Worm (Caenorhabditis elegans): Measurements from ENCODE around the gene C13F10.7.
A peak's percentile ranks its signal among the peaks of the same experiment; 100 is the strongest.

The C13F10.7 gene

DNA sequence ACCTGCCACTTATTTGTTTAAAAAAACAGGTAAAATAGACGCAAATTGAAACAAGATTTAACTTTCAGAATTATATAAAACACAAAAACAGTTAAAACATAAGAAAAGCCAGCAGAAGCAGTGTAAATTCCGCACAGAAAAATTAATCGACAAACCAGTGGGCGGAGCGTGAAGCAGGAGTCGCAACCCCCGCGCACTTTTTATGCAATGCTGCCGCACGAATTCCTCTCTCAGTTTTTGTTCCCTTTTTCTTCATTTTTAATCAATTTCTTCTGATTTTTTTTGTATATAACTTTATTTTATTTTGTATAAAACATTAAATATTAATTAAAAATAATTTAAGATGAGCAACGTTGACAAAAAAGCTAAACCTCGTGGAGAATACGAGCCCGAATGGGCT is 7.8 kb upstream of the C13F10.7 start, which contains the start of the genes gei-6 and krr-1:
TSS of gene gei-6 (minus strand) at position 2 of the 400 bp plus-strand sequence.
TSS of gene krr-1 (plus strand) at position 344 of the 400 bp plus-strand sequence.
- TF ChIP-seq ceh-43 (GFP tag; optimal IDR thresholded peaks at IDR 0.05): peak; percentile 89
- peak; percentile 86 for TF ChIP-seq hlh-1 (tag; optimal IDR thresholded peaks at IDR 0.05)
- TF ChIP-seq pha-4 (tag; optimal IDR thresholded peaks at IDR 0.05): peak; percentile 4
- TF ChIP-seq unc-39 (tag; optimal IDR thresholded peaks at IDR 0.05): no peak
- TF ChIP-seq mls-2 (tag; optimal IDR thresholded peaks at IDR 0.05): peak; percentile 87
- TF ChIP-seq zip-8 (tag; optimal IDR thresholded peaks at IDR 0.05): no peak
- TF ChIP-seq mep-1 (tag; optimal IDR thresholded peaks at IDR 0.05): peak; percentile 82
- TF ChIP-seq ceh-83 (GFP tag; optimal IDR thresholded peaks at IDR 0.05): peak; percentile 70
- TF ChIP-seq ham-2 (GFP tag; optimal IDR thresholded peaks at IDR 0.05): peak; percentile 79
- TF ChIP-seq lsy-2 (tag; optimal IDR thresholded peaks at IDR 0.05): peak; percentile 65
- peak; percentile 55 for TF ChIP-seq flh-1 (GFP tag; optimal IDR thresholded peaks at IDR 0.05)
- peak; percentile 39 for TF ChIP-seq nhr-237 (tag; optimal IDR thresholded peaks at IDR 0.05)
- TF ChIP-seq ces-1 (GFP tag; optimal IDR thresholded peaks at IDR 0.05): peak; percentile 19
- peak; percentile 70 for TF ChIP-seq unc-120 (tag; optimal IDR thresholded peaks at IDR 0.05; ENCODE audit: poor library complexity, severe bottlenecking)
- peak; percentile 91 for TF ChIP-seq M03D4.4 (tag; optimal IDR thresholded peaks at IDR 0.05)
- TF ChIP-seq cnd-1 (tag; optimal IDR thresholded peaks at IDR 0.05): peak; percentile 80
- TF ChIP-seq lin-13 (tag; optimal IDR thresholded peaks at IDR 0.05): peak; percentile 74
- TF ChIP-seq elt-1 (tag; optimal IDR thresholded peaks at IDR 0.05; ENCODE audit: borderline replicate concordance, insufficient read depth): peak; percentile 60
- TF ChIP-seq lin-32 (GFP tag; optimal IDR thresholded peaks at IDR 0.05): peak; percentile 74
- no peak for TF ChIP-seq snpc-4 (tag; optimal IDR thresholded peaks at IDR 0.05)
- TF ChIP-seq nhr-12 (tag; optimal IDR thresholded peaks at IDR 0.05): peak; percentile 46
- TF ChIP-seq elt-3 (tag; optimal IDR thresholded peaks at IDR 0.05): peak; percentile 1
- TF ChIP-seq nhr-76 (tag; optimal IDR thresholded peaks at IDR 0.05): peak; percentile 44
- TF ChIP-seq ceh-39 (tag; optimal IDR thresholded peaks at IDR 0.05): no peak
- peak; percentile 73 for TF ChIP-seq bed-3 (GFP tag; optimal IDR thresholded peaks at IDR 0.05)
- no peak for TF ChIP-seq nhr-2 (tag; optimal IDR thresholded peaks at IDR 0.05)
- TF ChIP-seq drap-1 (GFP tag; optimal IDR thresholded peaks at IDR 0.05): peak; percentile 80
- peak; percentile 31 for TF ChIP-seq mab-5 (tag; optimal IDR thresholded peaks at IDR 0.05)
- TF ChIP-seq sem-2 (GFP tag; optimal IDR thresholded peaks at IDR 0.05): peak; percentile 71
- TF ChIP-seq ztf-11 (tag; optimal IDR thresholded peaks at IDR 0.05): peak; percentile 89
- no peak for TF ChIP-seq nhr-28 (tag; optimal IDR thresholded peaks at IDR 0.05)
- peak; percentile 94 for TF ChIP-seq sptf-1 (tag; optimal IDR thresholded peaks at IDR 0.05)
- TF ChIP-seq tbx-8 (GFP tag; optimal IDR thresholded peaks at IDR 0.05): peak; percentile 76
- peak; percentile 7 for TF ChIP-seq unc-62 (GFP tag; optimal IDR thresholded peaks at IDR 0.05)
- peak; percentile 81 for TF ChIP-seq blmp-1 (tag; optimal IDR thresholded peaks at IDR 0.05)

DNA sequence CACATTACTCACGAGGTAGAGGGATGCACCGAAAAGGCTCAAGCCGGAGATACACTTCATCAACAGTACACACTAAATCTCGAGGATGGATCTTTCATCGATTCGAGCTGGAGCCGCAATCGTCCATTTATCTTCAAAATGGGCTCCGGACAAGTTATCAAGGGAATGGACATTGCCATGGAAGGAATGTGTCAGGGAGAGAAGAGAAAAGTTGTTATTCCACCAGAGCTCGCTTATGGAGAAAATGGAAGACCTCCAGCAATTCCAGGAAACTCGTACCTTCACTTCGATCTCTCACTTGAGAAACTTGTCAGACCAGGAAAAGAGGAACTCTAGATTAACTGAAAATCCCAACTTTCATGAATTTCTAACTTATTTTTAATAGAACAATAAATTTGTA is 2.8 kb upstream of the C13F10.7 start:
- TF ChIP-seq ztf-11 (tag; optimal IDR thresholded peaks at IDR 0.05) (no peak), ces-1 (GFP tag; optimal IDR thresholded peaks at IDR 0.05) (no peak), flh-1 (GFP tag; optimal IDR thresholded peaks at IDR 0.05) (no peak), blmp-1 (tag; optimal IDR thresholded peaks at IDR 0.05) (no peak), lin-13 (tag; optimal IDR thresholded peaks at IDR 0.05) (no peak), elt-1 (tag; optimal IDR thresholded peaks at IDR 0.05; ENCODE audit: borderline replicate concordance, insufficient read depth) (no peak), nhr-2 (tag; optimal IDR thresholded peaks at IDR 0.05) (no peak), ham-2 (GFP tag; optimal IDR thresholded peaks at IDR 0.05) (no peak), drap-1 (GFP tag; optimal IDR thresholded peaks at IDR 0.05) (no peak), mep-1 (tag; optimal IDR thresholded peaks at IDR 0.05) (no peak), unc-39 (tag; optimal IDR thresholded peaks at IDR 0.05) (no peak)

DNA sequence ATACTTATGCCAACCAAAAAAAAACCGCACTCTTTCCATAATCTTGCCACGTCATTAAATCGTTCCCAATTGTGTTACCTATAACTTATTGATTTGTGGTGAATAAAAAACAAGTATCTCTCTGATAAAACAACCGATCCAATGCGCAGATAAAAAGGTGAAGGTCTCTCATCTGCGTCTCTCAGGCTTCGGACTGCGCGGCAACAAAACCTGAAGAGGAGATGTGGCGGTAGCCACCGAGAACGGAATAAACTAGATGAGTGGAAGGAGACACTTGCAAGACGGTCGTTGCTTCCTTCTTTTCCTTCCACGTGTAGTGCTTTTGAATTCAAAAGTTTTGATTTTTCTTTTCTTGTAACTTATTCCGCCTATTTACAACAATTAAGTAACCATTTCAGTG is 1.9 kb upstream of the C13F10.7 start, which contains the start of gene fkb-3:
TSS of gene fkb-3 (plus strand) at position 277 of the 400 bp plus-strand sequence.
- TF ChIP-seq M03D4.4 (tag; optimal IDR thresholded peaks at IDR 0.05): no peak
- no peak for TF ChIP-seq ceh-83 (GFP tag; optimal IDR thresholded peaks at IDR 0.05)

DNA sequence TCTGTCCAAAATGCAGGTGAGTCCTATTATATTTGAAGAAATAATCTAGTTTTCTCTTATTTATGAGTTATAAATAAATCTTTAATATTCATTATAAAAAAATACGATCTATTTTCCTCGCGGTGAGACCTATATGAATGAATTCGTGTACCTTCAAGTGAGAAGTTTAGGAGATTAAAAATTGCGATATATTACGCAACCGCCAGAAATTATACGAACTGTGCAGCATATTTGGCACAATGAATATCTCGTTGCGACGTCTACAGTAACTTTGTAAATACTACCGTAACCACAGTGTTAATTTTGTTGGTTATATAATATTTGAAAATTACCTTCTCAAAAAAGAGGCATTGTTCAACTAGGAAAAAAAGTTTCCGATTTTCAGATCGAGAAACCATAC is 1.3 kb upstream of the C13F10.7 start:
- TF ChIP-seq zip-8 (tag; optimal IDR thresholded peaks at IDR 0.05): peak; percentile 72
- TF ChIP-seq unc-120 (tag; optimal IDR thresholded peaks at IDR 0.05; ENCODE audit: poor library complexity, severe bottlenecking): no peak
